Worm (Caenorhabditis elegans): ENCODE measurements around the gene ins-13.

The ins-13 gene

ce11 chrII:5570272-5570671 is 25.6 kb upstream of the ins-13 start, which contains the start of the genes C17C3.1 and C17C3.15:
Gene C17C3.1, plus strand, starts transcription at chrII:5570572.
Gene C17C3.15, plus strand, starts transcription at chrII:5570654.
- TF ChIP-seq che-1 (tag; optimal IDR thresholded peaks at IDR 0.05) (no peak), ceh-45 (GFP tag; IDR thresholded peaks at IDR 0.05) (no peak), fax-1 (tag; optimal IDR thresholded peaks at IDR 0.05) (no peak), pax-1 (tag; optimal IDR thresholded peaks at IDR 0.05) (no peak), sox-2 (GFP tag; IDR thresholded peaks at IDR 0.05) (no peak), eyg-1 (tag; optimal IDR thresholded peaks at IDR 0.05) (no peak), lim-6 (tag; optimal IDR thresholded peaks at IDR 0.05) (no peak)

ce11 chrII:5565082-5565623 is 20.5 kb upstream of the ins-13 start:
- TF ChIP-seq nhr-232 (tag; optimal IDR thresholded peaks at IDR 0.05), result no peak
- no peak for TF ChIP-seq tbx-7 (tag; optimal IDR thresholded peaks at IDR 0.05)
- TF ChIP-seq elt-2 (tag; optimal IDR thresholded peaks at IDR 0.05), result no peak
- TF ChIP-seq pat-9 (tag; optimal IDR thresholded peaks at IDR 0.05), result no peak
- no peak for TF ChIP-seq ceh-48 (tag; optimal IDR thresholded peaks at IDR 0.05)
- no peak for TF ChIP-seq ceh-14 (tag; optimal IDR thresholded peaks at IDR 0.05)
- TF ChIP-seq madf-2 (tag; optimal IDR thresholded peaks at IDR 0.05), result no peak
- TF ChIP-seq nfya-1 (tag; optimal IDR thresholded peaks at IDR 0.05), result no peak
- TF ChIP-seq ahr-1 (tag; optimal IDR thresholded peaks at IDR 0.05), result no peak
- no peak for TF ChIP-seq fkh-10 (GFP tag; optimal IDR thresholded peaks at IDR 0.05)
- no peak for TF ChIP-seq ceh-34 (tag; optimal IDR thresholded peaks at IDR 0.05)
- TF ChIP-seq ceh-24 (tag; optimal IDR thresholded peaks at IDR 0.05), result no peak
- no peak for TF ChIP-seq npax-4 (tag; optimal IDR thresholded peaks at IDR 0.05)
- TF ChIP-seq Y22D7AL.16 (tag; optimal IDR thresholded peaks at IDR 0.05), result no peak
- TF ChIP-seq hlh-15 (tag; optimal IDR thresholded peaks at IDR 0.05), result no peak

- TF ChIP-seq pha-2 (tag; optimal IDR thresholded peaks at IDR 0.05) (no peak), elt-2 (tag; optimal IDR thresholded peaks at IDR 0.05) (peak; percentile 88)
These were observed 16.7 kb upstream of the ins-13 start, which contains the start of gene C17C3.3 for ce11 chrII:5561392-5561791. Gene C17C3.3, plus strand, starts transcription at chrII:5561737.

ce11 chrII:5557134-5557533 is 12.5 kb upstream of the ins-13 start:
- TF ChIP-seq npax-4 (tag; optimal IDR thresholded peaks at IDR 0.05) (no peak), ets-4 (tag; optimal IDR thresholded peaks at IDR 0.05) (no peak), dmd-4 (tag; optimal IDR thresholded peaks at IDR 0.05; ENCODE audit: borderline replicate concordance) (no peak), elt-2 (tag; optimal IDR thresholded peaks at IDR 0.05) (peak; percentile 31), unc-3 (GFP tag; conservative IDR thresholded peaks at IDR 0.05) (no peak), unc-3 (tag; optimal IDR thresholded peaks at IDR 0.05) (no peak)

ce11 chrII:5556431-5556830 is 11.8 kb upstream of the ins-13 start, which contains the start of gene ins-11:
Gene ins-11, plus strand, starts transcription at chrII:5556731.
- TF ChIP-seq elt-4 (tag; optimal IDR thresholded peaks at IDR 0.05), result no peak
- no peak for TF ChIP-seq dmd-4 (tag; optimal IDR thresholded peaks at IDR 0.05; ENCODE audit: borderline replicate concordance)
- no peak for TF ChIP-seq syd-9 (tag; optimal IDR thresholded peaks at IDR 0.05)
- TF ChIP-seq nhr-11 (tag; optimal IDR thresholded peaks at IDR 0.05), result no peak
- no peak for TF ChIP-seq rnt-1 (tag; optimal IDR thresholded peaks at IDR 0.05)
- no peak for TF ChIP-seq mec-3 (tag; optimal IDR thresholded peaks at IDR 0.05; ENCODE audit: borderline replicate concordance)
- no peak for TF ChIP-seq tbx-7 (tag; optimal IDR thresholded peaks at IDR 0.05)

- TF ChIP-seq dve-1 (tag; optimal IDR thresholded peaks at IDR 0.05), result no peak
These were observed 10.9 kb upstream of the ins-13 start for ce11 chrII:5555522-5555921.
